Worm (Caenorhabditis elegans): Measurements from ENCODE around the gene Y82E9BR.17.
A peak's percentile ranks its signal among the peaks of the same experiment; 100 is the strongest.

Y82E9BR.17 gene

DNA sequence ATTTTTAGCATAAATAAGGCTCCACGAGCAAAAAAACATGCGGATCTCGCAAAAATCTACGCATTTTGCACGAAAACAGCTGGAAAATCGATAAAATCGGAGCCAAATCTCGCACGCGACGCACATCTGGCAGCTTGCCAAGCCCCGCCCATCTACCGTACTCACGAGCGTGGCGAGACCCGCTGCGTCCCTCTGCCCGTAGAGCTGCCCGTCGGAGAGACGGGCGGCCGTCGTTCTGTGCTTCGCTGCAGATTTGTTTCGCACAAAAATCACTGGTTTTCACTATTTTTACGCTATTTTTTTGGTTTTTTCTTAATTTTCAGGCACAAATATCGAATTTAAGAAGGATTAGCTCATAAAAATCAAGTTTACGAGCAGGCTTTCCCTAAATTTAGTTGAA, 36.9 kb downstream of the Y82E9BR.17 start (continued):
- TF ChIP-seq nhr-42 (GFP tag; IDR thresholded peaks at IDR 0.05) (peak; percentile 87), tra-1 (GFP tag; IDR thresholded peaks at IDR 0.05) (peak; percentile 74), tag-97 (GFP tag; IDR thresholded peaks at IDR 0.05) (no peak), nhr-48 (tag; optimal IDR thresholded peaks at IDR 0.05) (peak; percentile 44), F10B5.3 (tag; optimal IDR thresholded peaks at IDR 0.05) (peak; percentile 68), ceh-20 (GFP tag; IDR thresholded peaks at IDR 0.05) (peak; percentile 77), madf-5 (GFP tag; IDR thresholded peaks at IDR 0.05) (0 out of 4 replicates have a peak, but pooled peaks of 1 of the 2 experiments have one; percentile 34), R02D3.7 (tag; optimal IDR thresholded peaks at IDR 0.05) (no peak), ZK546.5 (tag; optimal IDR thresholded peaks at IDR 0.05) (peak; percentile 51 to 94), spr-3 (GFP tag; optimal IDR thresholded peaks at IDR 0.05) (peak; percentile 60), F26F4.8 (GFP tag; conservative IDR thresholded peaks at IDR 0.05) (no peak), mxl-3 (GFP tag; optimal IDR thresholded peaks at IDR 0.05) (peak; percentile 82), lim-7 (GFP tag; IDR thresholded peaks at IDR 0.05) (no peak), nhr-111 (GFP tag; optimal IDR thresholded peaks at IDR 0.05) (no peak), lin-38 (GFP tag; IDR thresholded peaks at IDR 0.05) (peak; percentile 89), zfp-2 (tag; optimal IDR thresholded peaks at IDR 0.05) (peak; percentile 97), F49E8.2 (tag; optimal IDR thresholded peaks at IDR 0.05; ENCODE audit: borderline replicate concordance) (peak; percentile 34), mep-1 (tag; optimal IDR thresholded peaks at IDR 0.05) (peak; percentile 91), Y75B8A.6 (GFP tag; IDR thresholded peaks at IDR 0.05) (no peak), pqm-1 (tag; optimal IDR thresholded peaks at IDR 0.05) (peak; percentile 14), T26A8.4 (GFP tag; IDR thresholded peaks at IDR 0.05) (peak; percentile 84), zag-1 (tag; optimal IDR thresholded peaks at IDR 0.05) (no peak), lin-29 (GFP tag; IDR thresholded peaks at IDR 0.05) (0 out of 2 replicates have a peak, but pooled peaks have one; percentile 23), ztf-7 (tag; optimal IDR thresholded peaks at IDR 0.05) (peak; percentile 24), duxl-1 (tag; optimal IDR thresholded peaks at IDR 0.05; ENCODE audit: poor library complexity) (peak; percentile 79), ama-1 (optimal IDR thresholded peaks at IDR 0.05) (peak; percentile 95), daf-8 (GFP tag; IDR thresholded peaks at IDR 0.05) (no peak), ceh-44 (GFP tag; IDR thresholded peaks at IDR 0.05) (peak; percentile 76), rbr-2 (tag; optimal IDR thresholded peaks at IDR 0.05) (peak; percentile 89), zfp-3 (GFP tag; conservative IDR thresholded peaks at IDR 0.05) (peak; percentile 84), D1046.2 (GFP tag; IDR thresholded peaks at IDR 0.05) (no peak), ceh-28 (tag; optimal IDR thresholded peaks at IDR 0.05) (peak; percentile 15), nhr-77 (tag; optimal IDR thresholded peaks at IDR 0.05) (peak; percentile 87)

DNA sequence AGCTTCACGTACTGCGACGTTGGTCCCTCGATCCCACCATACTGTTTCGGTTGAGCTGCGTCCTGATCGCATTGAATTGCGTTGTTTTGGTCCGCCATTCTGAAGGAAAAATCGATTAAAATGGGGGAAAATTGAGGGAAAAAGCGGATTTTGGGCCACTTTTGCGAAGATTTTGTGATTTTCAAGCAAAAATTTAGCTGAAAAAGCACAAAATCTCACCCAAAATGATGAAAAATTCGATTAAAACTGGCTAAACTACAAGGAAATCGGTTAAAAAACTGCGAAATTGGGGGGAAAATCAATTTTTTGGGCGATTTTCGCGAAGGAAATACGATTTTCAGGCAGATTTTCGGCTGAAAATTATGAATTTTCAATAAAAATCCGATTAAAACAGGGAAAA, 38.5 kb downstream of the Y82E9BR.17 start, which contains the start of gene elc-1:
Gene elc-1, minus strand, starts transcription at position 101 of the 400 bp plus-strand sequence.
- TF ChIP-seq zag-1 (tag; optimal IDR thresholded peaks at IDR 0.05), result no peak
- peak; percentile 87 for TF ChIP-seq aha-1 (tag)
- TF ChIP-seq ZK546.5 (tag; optimal IDR thresholded peaks at IDR 0.05), result no peak

DNA sequence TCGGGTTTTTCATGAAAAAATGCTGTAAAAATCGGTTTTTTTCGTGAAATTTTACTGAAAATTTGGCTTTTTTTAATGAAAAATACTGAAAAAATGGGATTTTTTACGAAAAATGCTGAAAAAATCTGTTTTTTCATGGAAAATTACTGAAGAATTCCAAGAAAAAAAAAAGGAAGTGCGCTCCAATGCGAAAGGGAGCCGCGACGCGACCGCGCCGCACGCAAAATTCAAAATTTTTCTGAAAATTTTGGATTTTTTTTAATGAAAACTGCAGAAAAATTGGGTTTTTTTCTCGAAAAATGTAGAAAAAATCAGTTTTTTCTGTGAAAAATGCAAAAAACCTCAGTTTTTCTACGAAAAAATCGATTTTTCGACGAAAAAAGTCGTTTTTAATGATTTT, 39.0 kb downstream of the Y82E9BR.17 start:
- no peak for TF ChIP-seq Y75B8A.6 (GFP tag; IDR thresholded peaks at IDR 0.05)
- peak; percentile 61 for TF ChIP-seq lin-38 (GFP tag; IDR thresholded peaks at IDR 0.05)
- no peak for TF ChIP-seq nhr-237 (tag; optimal IDR thresholded peaks at IDR 0.05)

DNA sequence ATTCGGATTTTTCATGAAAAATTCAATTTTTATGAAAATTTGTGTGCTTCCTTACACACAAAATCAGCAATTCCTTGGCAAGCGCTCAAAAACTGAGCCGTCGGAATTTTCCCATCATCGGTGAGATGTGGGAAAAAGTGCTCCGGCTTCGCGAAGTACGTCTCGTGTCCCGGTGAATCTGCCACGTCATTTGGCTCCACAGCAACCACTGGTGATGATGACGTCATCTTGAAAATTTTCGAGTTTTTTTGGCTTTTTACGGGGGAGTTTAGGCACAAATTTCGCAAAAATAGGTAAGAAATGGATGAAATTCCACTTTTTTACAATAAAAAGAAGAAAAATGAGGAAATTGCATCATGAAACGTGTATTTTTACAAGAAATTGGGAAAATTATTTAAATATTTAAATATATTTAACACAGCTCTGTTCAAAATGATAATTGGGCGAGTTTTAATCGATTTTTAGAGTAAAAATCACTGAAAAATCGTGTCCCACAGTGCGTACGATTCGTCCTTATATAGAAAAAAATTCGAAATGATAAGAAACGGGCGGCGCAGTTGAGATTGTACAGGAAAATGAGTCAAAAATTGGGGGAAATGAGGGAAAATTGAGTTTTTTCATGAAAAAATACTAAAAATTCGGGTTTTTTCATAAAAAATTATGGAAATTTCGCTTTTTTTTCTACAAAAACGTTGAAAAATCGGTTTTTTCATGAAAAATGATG, 41.5 kb downstream of the Y82E9BR.17 start, which contains the start of gene Y82E9BR.14:
Gene Y82E9BR.14, minus strand, starts transcription at position 227 of the 724 bp plus-strand sequence.
- TF ChIP-seq ama-1 (optimal IDR thresholded peaks at IDR 0.05) (peak; percentile 13), nhr-28 (tag; optimal IDR thresholded peaks at IDR 0.05) (peak; percentile 20), hlh-30 (tag; optimal IDR thresholded peaks at IDR 0.05; ENCODE audit: insufficient read depth) (no peak), daf-16 (GFP tag; optimal IDR thresholded peaks at IDR 0.05) (no peak), daf-16 (tag; optimal IDR thresholded peaks at IDR 0.05) (peak; percentile 18), T20F7.1 (GFP tag; optimal IDR thresholded peaks at IDR 0.05) (peak; percentile 14), lin-13 (GFP tag; optimal IDR thresholded peaks at IDR 0.05) (no peak), pqm-1 (tag; optimal IDR thresholded peaks at IDR 0.05) (peak; percentile 66), zip-11 (GFP tag; IDR thresholded peaks at IDR 0.05) (no peak), T26A8.4 (GFP tag; IDR thresholded peaks at IDR 0.05) (no peak)
